Fruit fly (Drosophila melanogaster) Kc167 (cell line): ENCODE measurements around the gene CG17294.

Source experiments
- Myc ChIP-seq: fragments of >200 bp; optimal IDR thresholded peaks from 2 replicates; lab custom pipeline; 2017; ENCODE audit warnings: missing external identifiers
- Sin3A ChIP-seq: fragments of >200 bp; optimal IDR thresholded peaks from 2 replicates; lab custom pipeline; 2018; ENCODE audit warnings: missing external identifiers
- h ChIP-seq: fragments of >200 bp; optimal IDR thresholded peaks from 3 replicates; lab custom pipeline; 2018; ENCODE audit warnings: missing external identifiers
- insv ChIP-seq: fragments of >200 bp; optimal IDR thresholded peaks from 3 replicates; lab custom pipeline; 2018; ENCODE audit warnings: missing external identifiers
- psq ChIP-seq: fragments of >200 bp; optimal IDR thresholded peaks from 2 replicates; lab custom pipeline; 2017; ENCODE audit warnings: missing external identifiers
- ttk ChIP-seq: sonication (Bioruptor generic); optimal IDR thresholded peaks from 2 replicates; lab custom pipeline; 2017; ENCODE audit warnings: missing external identifiers

The CG17294 gene

dm6 chr2L:8370364-8371326 lies 6.2 kb upstream of the CG17294 start, which contains the start of gene CG17292:
CG17292 (plus strand) TSS chr2L:8370454.
- TF ChIP-seq psq (lab: Kevin White, UChicago) (no peak), ttk (no peak), Sin3A (no peak), insv (no peak), Myc (lab: Kevin White, UChicago) (no peak), h (lab: Kevin White, UChicago) (no peak)

DNA sequence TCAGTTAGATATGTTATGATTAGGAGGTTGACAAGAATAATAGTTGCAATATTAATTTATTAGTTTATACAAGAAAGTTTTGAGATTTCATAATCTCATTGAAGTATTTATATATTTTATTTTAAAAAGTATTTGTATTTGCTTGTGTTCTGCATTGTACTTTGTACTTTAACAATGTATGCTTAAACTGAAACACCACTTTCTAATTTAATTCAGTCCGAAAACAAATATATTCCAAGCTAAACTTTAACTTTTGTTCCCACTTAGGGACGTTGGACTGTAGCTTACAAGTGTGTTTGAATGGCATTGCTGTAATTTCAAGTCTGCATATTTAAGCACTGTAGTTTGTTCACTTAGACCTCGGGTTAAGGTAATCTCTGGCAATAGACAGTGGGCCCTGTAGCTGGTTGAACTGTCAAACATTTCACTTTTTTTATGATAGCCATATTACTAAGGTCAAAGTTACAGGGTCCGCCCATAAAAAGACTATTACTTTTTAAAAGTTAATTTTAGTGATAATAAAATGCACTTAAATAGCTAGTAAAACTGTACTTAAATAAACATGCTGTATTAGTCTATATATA lies 5.4 kb upstream of the CG17294 start:
- TF ChIP-seq ttk (no peak), insv (no peak), psq (lab: Kevin White, UChicago) (no peak), h (lab: Kevin White, UChicago) (no peak), Myc (lab: Kevin White, UChicago) (no peak), Sin3A (no peak)

DNA sequence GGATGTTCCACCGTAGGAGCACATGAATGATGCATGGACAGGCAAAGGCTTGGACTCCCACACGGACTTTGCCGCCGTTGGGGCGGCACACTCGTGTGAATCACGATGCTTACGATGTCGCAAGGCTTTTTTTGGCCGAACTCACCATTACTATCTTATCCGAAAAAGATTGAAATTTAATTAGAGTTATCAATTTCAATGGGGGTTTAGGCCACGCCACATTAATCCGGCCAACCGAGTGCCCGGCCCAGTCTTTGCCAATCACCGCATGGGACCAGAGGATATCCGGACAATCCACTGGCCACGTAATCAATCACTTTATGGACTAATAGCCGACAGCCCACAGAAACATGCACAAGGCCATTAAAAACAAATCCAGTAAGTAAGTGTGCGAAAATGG lies 4.6 kb upstream of the CG17294 start:
- TF ChIP-seq h (lab: Kevin White, UChicago), result no peak
- TF ChIP-seq Myc (lab: Kevin White, UChicago), result no peak
- TF ChIP-seq insv, result no peak
- TF ChIP-seq ttk, result no peak
- TF ChIP-seq Sin3A, result no peak
- TF ChIP-seq psq (lab: Kevin White, UChicago), result no peak

DNA sequence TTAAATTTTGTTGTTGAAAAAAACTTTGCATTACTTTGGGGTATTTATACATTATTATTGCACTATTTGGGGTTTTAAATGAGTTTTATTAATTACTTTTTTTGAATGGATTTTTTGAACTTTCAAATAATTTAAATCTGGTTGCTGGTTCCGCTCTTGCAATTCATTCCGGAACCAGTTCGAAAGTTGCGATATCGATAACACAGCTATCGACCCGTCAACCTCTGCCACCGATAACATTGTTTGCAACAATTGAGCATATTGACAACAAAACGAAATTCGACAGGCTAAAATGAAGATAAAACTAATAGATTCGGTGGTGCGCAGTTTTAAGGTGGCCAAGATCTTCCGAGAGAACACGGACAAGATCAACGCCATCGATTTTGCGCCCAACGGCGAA lies 2.6 kb upstream of the CG17294 start, which contains the start of gene Wdr82:
TSS of gene Wdr82 (plus strand) at position 227 of the 400 bp plus-strand sequence.
- TF ChIP-seq Myc (lab: Kevin White, UChicago) (no peak), psq (lab: Kevin White, UChicago) (no peak), insv (no peak), h (lab: Kevin White, UChicago) (no peak), Sin3A (no peak), ttk (no peak)

dm6 chr2L:8381508-8382036 lies 4.7 kb downstream of the CG17294 start, which contains the start of gene AlaRS:
AlaRS (minus strand) TSS chr2L:8381764.
- TF ChIP-seq ttk (no peak), Myc (lab: Kevin White, UChicago) (no peak), insv (no peak), h (lab: Kevin White, UChicago) (no peak), Sin3A (no peak), psq (lab: Kevin White, UChicago) (no peak)

DNA sequence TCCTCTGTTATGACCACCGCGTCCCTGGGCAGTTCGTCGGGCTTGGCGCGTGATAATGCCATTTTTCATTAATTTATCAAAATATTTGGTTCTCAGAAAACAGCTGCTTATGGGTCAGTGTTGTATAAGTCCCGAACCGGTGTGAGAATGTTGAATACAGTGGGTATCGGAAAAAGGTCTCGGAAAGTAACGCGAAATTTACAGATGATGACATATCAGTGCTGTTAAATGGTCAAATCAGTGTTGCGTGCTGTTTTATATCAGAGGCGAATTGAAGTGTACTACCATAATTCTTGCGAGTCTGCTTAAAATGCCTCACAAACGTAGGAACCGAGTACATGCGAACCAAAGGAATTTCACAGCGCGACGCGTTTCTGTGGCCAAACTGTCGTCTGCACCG lies 5.8 kb downstream of the CG17294 start, which contains the start of the genes CG13392 and Rcd4:
TSS of gene CG13392 (minus strand) at position 162 of the 400 bp plus-strand sequence.
TSS of gene Rcd4 (plus strand) at position 216 of the 400 bp plus-strand sequence.
- TF ChIP-seq Sin3A, result no peak
- no peak for TF ChIP-seq Myc (lab: Kevin White, UChicago)
- no peak for TF ChIP-seq h (lab: Kevin White, UChicago)
- TF ChIP-seq ttk, result no peak
- TF ChIP-seq psq (lab: Kevin White, UChicago), result no peak
- no peak for TF ChIP-seq insv

- no peak for TF ChIP-seq Myc (lab: Kevin White, UChicago)
- no peak for TF ChIP-seq insv
- TF ChIP-seq ttk, result no peak
- no peak for TF ChIP-seq psq (lab: Kevin White, UChicago)
- TF ChIP-seq h (lab: Kevin White, UChicago), result no peak
- TF ChIP-seq Sin3A, result no peak
Measured at dm6 chr2L:8384108-8384601, 7.3 kb downstream of the CG17294 start, which contains the start of the genes Dad1 and CG13384. Dad1 (minus strand) TSS chr2L:8384137. CG13384 (plus strand) TSS chr2L:8384455.

- TF ChIP-seq h (lab: Kevin White, UChicago) (no peak), Myc (lab: Kevin White, UChicago) (no peak), psq (lab: Kevin White, UChicago) (no peak), insv (no peak), ttk (no peak), Sin3A (no peak)
Measured at dm6 chr2L:8384985-8385519, 8.2 kb downstream of the CG17294 start.

dm6 chr2L:8385849-8386248 lies 9.0 kb downstream of the CG17294 start:
- TF ChIP-seq psq (lab: Kevin White, UChicago) (no peak), Myc (lab: Kevin White, UChicago) (no peak), insv (no peak), Sin3A (no peak), ttk (no peak), h (lab: Kevin White, UChicago) (no peak)

DNA sequence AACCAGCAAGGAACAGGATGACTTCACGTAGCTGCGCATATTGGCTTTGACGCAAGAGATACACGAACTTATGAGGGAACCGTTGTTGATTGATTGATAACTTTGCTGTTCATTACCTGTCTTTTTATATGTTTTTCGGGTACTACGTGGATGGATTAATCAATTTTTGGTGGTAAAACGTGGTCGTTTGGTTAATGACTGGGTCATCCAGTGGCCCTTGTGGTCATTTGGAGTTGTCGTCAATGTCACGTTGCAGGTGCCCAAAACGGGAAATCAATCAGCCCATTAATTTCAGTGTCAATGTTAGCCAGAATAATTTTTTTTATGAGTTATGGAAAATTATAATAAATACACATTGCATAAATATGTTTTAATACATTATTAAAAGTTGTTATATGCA lies 12.4 kb downstream of the CG17294 start, which contains the start of gene CG42819:
TSS of gene CG42819 (minus strand) at position 101 of the 400 bp plus-strand sequence.
- TF ChIP-seq insv (no peak), psq (lab: Kevin White, UChicago) (no peak), h (lab: Kevin White, UChicago) (no peak), Sin3A (no peak), ttk (no peak), Myc (lab: Kevin White, UChicago) (no peak)

DNA sequence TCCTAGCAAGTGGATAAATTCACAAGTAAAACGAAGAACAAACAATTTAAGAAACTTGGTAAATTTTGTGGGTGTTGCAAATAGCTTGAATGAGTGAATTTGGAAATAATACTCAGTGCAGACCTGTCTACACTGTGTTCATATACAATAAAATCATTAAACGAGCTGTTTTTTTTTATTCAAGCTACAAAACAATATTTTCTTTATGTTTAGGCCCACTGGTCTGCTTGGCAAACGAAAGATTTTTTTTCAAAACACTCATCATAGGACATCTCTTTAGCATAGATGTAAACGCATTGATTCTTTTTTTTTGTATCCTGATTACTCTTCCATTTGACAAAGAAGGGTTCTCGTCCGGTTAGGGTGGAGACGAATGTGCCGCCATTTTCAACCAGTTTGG lies 15.5 kb downstream of the CG17294 start, which contains the start of gene CG42820:
TSS of gene CG42820 (minus strand) at position 101 of the 400 bp plus-strand sequence.
- TF ChIP-seq h (lab: Kevin White, UChicago), result no peak
- TF ChIP-seq psq (lab: Kevin White, UChicago), result no peak
- no peak for TF ChIP-seq Myc (lab: Kevin White, UChicago)
- TF ChIP-seq ttk, result no peak
- TF ChIP-seq insv, result no peak
- no peak for TF ChIP-seq Sin3A
